Fruit fly (Drosophila melanogaster): ENCODE data around the gene CG12355.

The CG12355 gene

DNA sequence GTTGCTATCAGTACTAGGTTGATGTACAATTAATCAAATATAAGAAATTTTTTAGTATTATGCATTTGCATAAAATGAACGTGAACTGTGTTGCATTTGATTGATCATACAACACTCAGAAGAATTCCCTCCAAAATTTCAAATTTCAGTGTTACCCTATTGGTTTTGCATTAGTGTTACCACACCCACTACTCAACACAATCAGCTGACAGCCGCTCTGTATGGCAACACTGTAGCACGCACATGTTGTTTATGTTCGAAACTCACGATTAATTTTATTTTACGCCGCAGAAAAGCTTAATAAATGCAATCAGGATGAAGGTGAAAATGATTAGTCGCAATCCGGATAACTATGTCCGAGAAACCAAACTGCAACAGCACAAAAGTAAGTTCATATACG, 3.4 kb upstream of the CG12355 start, which contains the start of gene CG7275 (continued):
- TF ChIP-seq CG2889 (GFP tag; IDR thresholded peaks at IDR 0.05) (no peak), Usf (GFP tag; optimal IDR thresholded peaks at IDR 0.05) (no peak), ssp (GFP tag; IDR thresholded peaks at IDR 0.05) (no peak), CG2202 (tag; optimal IDR thresholded peaks at IDR 0.05) (no peak), gcm2 (GFP tag; optimal IDR thresholded peaks at IDR 0.05) (no peak), sisA (GFP tag; IDR thresholded peaks at IDR 0.05) (no peak), Sox102F (GFP tag; optimal IDR thresholded peaks at IDR 0.05) (no peak), CG6254 (GFP tag; optimal IDR thresholded peaks at IDR 0.05) (no peak), esg (GFP tag; conservative IDR thresholded peaks at IDR 0.05) (no peak), CrebB (tag; optimal IDR thresholded peaks at IDR 0.05) (peak; percentile 12), sr (GFP tag; IDR thresholded peaks at IDR 0.05) (no peak), vvl (GFP tag; IDR thresholded peaks at IDR 0.05) (peak; percentile 56; the same call in 1 of the 2 replicates), pzg (GFP tag; optimal IDR thresholded peaks at IDR 0.05) (peak; percentile 92), CG14860 (GFP tag; IDR thresholded peaks at IDR 0.05; ENCODE audit: partially characterized antibody) (no peak), CG14667 (GFP tag; IDR thresholded peaks at IDR 0.05) (no peak), PHDP (tag; optimal IDR thresholded peaks at IDR 0.05) (no peak), CG33557 (GFP tag; optimal IDR thresholded peaks at IDR 0.05) (no peak), sens-2 (GFP tag; IDR thresholded peaks at IDR 0.05) (no peak), Hand (GFP tag; optimal IDR thresholded peaks at IDR 0.05) (no peak), CG1647 (GFP tag; optimal IDR thresholded peaks at IDR 0.05) (no peak), Tbp (GFP tag; optimal IDR thresholded peaks at IDR 0.05) (no peak), CG8359 (GFP tag; optimal IDR thresholded peaks at IDR 0.05; ENCODE audit: borderline replicate concordance) (no peak), chif (GFP tag; optimal IDR thresholded peaks at IDR 0.05) (no peak), CG1602 (GFP tag; optimal IDR thresholded peaks at IDR 0.05) (no peak), zf30C (GFP tag; optimal IDR thresholded peaks at IDR 0.05) (no peak), CG15269 (tag; optimal IDR thresholded peaks at IDR 0.05) (no peak), jigr1 (GFP tag; IDR thresholded peaks at IDR 0.05) (no peak), CG6175 (GFP tag; IDR thresholded peaks at IDR 0.05) (no peak), unpg (GFP tag; optimal IDR thresholded peaks at IDR 0.05) (no peak), Dll (GFP tag; IDR thresholded peaks at IDR 0.05; ENCODE audit: partially characterized antibody) (peak; percentile 44; the same call in 1 of the 4 replicates), CG10654 (GFP tag; optimal IDR thresholded peaks at IDR 0.05) (no peak), CG16815 (GFP tag; optimal IDR thresholded peaks at IDR 0.05) (no peak), CG8290 (GFP tag; optimal IDR thresholded peaks at IDR 0.05) (no peak), CG8290 (tag; optimal IDR thresholded peaks at IDR 0.05) (peak in 1 of 2 experiments; percentile 47), CG31441 (GFP tag; IDR thresholded peaks at IDR 0.05) (no peak), CG10431 (GFP tag; optimal IDR thresholded peaks at IDR 0.05) (no peak), pita (GFP tag; optimal IDR thresholded peaks at IDR 0.05) (no peak), Scr (GFP tag; IDR thresholded peaks at IDR 0.05; ENCODE audit: partially characterized antibody) (0 out of 2 replicates have a peak, but pooled peaks have one; percentile 24), bbx (GFP tag; IDR thresholded peaks at IDR 0.05; ENCODE audit: partially characterized antibody) (peak; percentile 52; the same call in 1 of the 2 replicates), Asciz (GFP tag; optimal IDR thresholded peaks at IDR 0.05) (peak; percentile 10), CG31388 (GFP tag; optimal IDR thresholded peaks at IDR 0.05) (no peak), Mrtf (GFP tag; IDR thresholded peaks at IDR 0.05) (no peak), D (optimal IDR thresholded peaks at IDR 0.05) (no peak), D (GFP tag; optimal IDR thresholded peaks at IDR 0.05) (no peak), chn (GFP tag; optimal IDR thresholded peaks at IDR 0.05) (no peak), Dip3 (GFP tag; optimal IDR thresholded peaks at IDR 0.05) (no peak), CG7987 (GFP tag; optimal IDR thresholded peaks at IDR 0.05) (peak; percentile 36), Xrp1 (GFP tag; IDR thresholded peaks at IDR 0.05) (no peak), CG6791 (GFP tag; IDR thresholded peaks at IDR 0.05; ENCODE audit: partially characterized antibody) (peak; percentile 57; the same call in 1 of the 3 replicates), CTCF (GFP tag; optimal IDR thresholded peaks at IDR 0.05) (no peak), Nf-YC (tag; optimal IDR thresholded peaks at IDR 0.05) (no peak), E2f1 (GFP tag; IDR thresholded peaks at IDR 0.05) (no peak)
